Fruit fly (Drosophila melanogaster) whole organism: ENCODE results near the gene CG42571.

Experiments
- CG8478 ChIP-seq: fragments of >200 bp; optimal IDR thresholded peaks from 2 replicates; lab custom pipeline; 2018; ENCODE audit warnings: inconsistent platforms
- Dll ChIP-seq: fragments of >200 bp; optimal IDR thresholded peaks from 2 replicates; lab custom pipeline; 2017
- pan ChIP-seq: fragments of >200 bp; optimal IDR thresholded peaks from 2 replicates; lab custom pipeline; 2017
- usp ChIP-seq: fragments of >200 bp; optimal IDR thresholded peaks from 2 replicates; lab custom pipeline; 2017; ENCODE audit warnings: missing biosample characterization, missing genetic modification characterization, mixed read lengths

dm6 chr3L:15702191-15702590, 14.1 kb upstream of the CG42571 start:
- TF ChIP-seq usp (GFP tag; lab: Kevin White, UChicago) (no peak), Dll (lab: Kevin White, UChicago) (no peak), pan (lab: Kevin White, UChicago) (no peak), CG8478 (no peak)
